Worm (Caenorhabditis elegans) whole organism, young adult: ENCODE results near the gene npr-31.

Source experiments
- D2030.7 ChIP-seq: fragments of 200-800 bp; sonication (Bioruptor generic); IDR thresholded peaks from 2 replicates; pipeline ENCODE4 v1.3.6; 2022; ENCODE audit warnings: missing genetic modification reagents, missing genetic modification characterization, missing compliant biosample characterization
- F33H1.4 ChIP-seq: fragments of 200-800 bp; sonication (Bioruptor generic); IDR thresholded peaks from 2 replicates; pipeline ENCODE4 v1.3.6; 2022; ENCODE audit warnings: missing genetic modification reagents, missing genetic modification characterization, missing compliant biosample characterization
- K11D2.4 ChIP-seq: fragments of 200-800 bp; sonication (Bioruptor generic); IDR thresholded peaks from 2 replicates; pipeline ENCODE4 v1.3.6; 2022; ENCODE audit warnings: missing genetic modification reagents, missing genetic modification characterization, missing compliant biosample characterization
- T26A5.8 ChIP-seq: sonication (generic microtip); optimal IDR thresholded peaks from 2 replicates; lab custom pipeline; 2016; ENCODE audit warnings: missing genetic modification characterization, missing compliant biosample characterization
- Y53F4B.3 ChIP-seq: fragments of 200-800 bp; sonication (Bioruptor generic); IDR thresholded peaks from 2 replicates; pipeline ENCODE4 v1.3.6; 2022; ENCODE audit warnings: missing genetic modification reagents, missing genetic modification characterization, missing compliant biosample characterization
- Y53G8AR.9 ChIP-seq: fragments of 200-800 bp; sonication (Bioruptor generic); conservative IDR thresholded peaks from 2 replicates; pipeline ENCODE4 v1.3.6; 2022; ENCODE audit warnings: missing genetic modification reagents, missing genetic modification characterization, missing compliant biosample characterization
- Y56A3A.18 ChIP-seq: fragments of 200-800 bp; sonication (Bioruptor generic); IDR thresholded peaks from 2 replicates; pipeline ENCODE4 v1.3.6; 2022; ENCODE audit warnings: missing genetic modification reagents, missing genetic modification characterization, missing compliant biosample characterization
- Y79H2A.3 ChIP-seq: fragments of 200-800 bp; sonication (Bioruptor generic); conservative IDR thresholded peaks from 2 replicates; pipeline ENCODE4 v1.3.6; 2022; ENCODE audit warnings: missing genetic modification reagents, missing genetic modification characterization, missing compliant biosample characterization
- akir-1 ChIP-seq: fragments of 200-800 bp; sonication (Bioruptor generic); optimal IDR thresholded peaks from 2 replicates; lab custom pipeline; 2018; ENCODE audit warnings: mild to moderate bottlenecking, missing genetic modification characterization, moderate library complexity, missing compliant biosample characterization
- ama-1 ChIP-seq, 3 experiments: fragments of 150-350 bp in 1 of 3; sonication (generic microtip) in 2 of 3; optimal IDR thresholded peaks; 2 replicates each; lab custom pipeline; 2014 to 2018; ENCODE audit warnings: missing biosample characterization in 2 of 3, missing genetic modification characterization in 2 of 3, missing genetic modification reagents in 2 of 3
- aptf-2 ChIP-seq: fragments of 200-800 bp; sonication (Bioruptor generic); conservative IDR thresholded peaks from 2 replicates; pipeline ENCODE4 v1.3.6; 2022; ENCODE audit warnings: missing genetic modification reagents, missing genetic modification characterization, missing compliant biosample characterization
- bed-1 ChIP-seq: fragments of 200-800 bp; sonication (Bioruptor generic); IDR thresholded peaks from 2 replicates; pipeline ENCODE4 v1.3.6; 2022; ENCODE audit warnings: missing genetic modification reagents, missing genetic modification characterization, missing compliant biosample characterization
- ceh-79 ChIP-seq: sonication (generic microtip); optimal IDR thresholded peaks from 2 replicates; lab custom pipeline; 2017; ENCODE audit warnings: mild to moderate bottlenecking, missing genetic modification characterization, missing compliant biosample characterization
- ceh-91 ChIP-seq: fragments of 200-800 bp; sonication (Bioruptor generic); IDR thresholded peaks from 2 replicates; pipeline ENCODE4 v1.3.6; 2022; ENCODE audit warnings: missing genetic modification reagents, missing genetic modification characterization, missing compliant biosample characterization
- chd-7 ChIP-seq: sonication (generic microtip); optimal IDR thresholded peaks from 2 replicates; lab custom pipeline; 2016; ENCODE audit warnings: mild to moderate bottlenecking, missing genetic modification characterization, moderate library complexity, missing compliant biosample characterization
- dox-1 ChIP-seq: fragments of 200-800 bp; sonication (Bioruptor generic); IDR thresholded peaks from 2 replicates; pipeline ENCODE4 v1.3.6; 2022; ENCODE audit warnings: missing genetic modification reagents, missing genetic modification characterization, missing compliant biosample characterization
- dpff-1 ChIP-seq: sonication (generic microtip); optimal IDR thresholded peaks from 2 replicates; lab custom pipeline; 2017; ENCODE audit warnings: mild to moderate bottlenecking, missing genetic modification characterization, missing compliant biosample characterization
- efl-1 ChIP-seq: fragments of 150-350 bp; optimal IDR thresholded peaks from 2 replicates; lab custom pipeline; 2014; ENCODE audit warnings: missing biosample characterization, missing genetic modification reagents, missing genetic modification characterization
- egl-44 ChIP-seq: fragments of 200-800 bp; sonication (Bioruptor generic); IDR thresholded peaks from 2 replicates; pipeline ENCODE4 v1.3.6; 2022; ENCODE audit warnings: missing genetic modification reagents, missing genetic modification characterization, missing compliant biosample characterization
- ets-4 ChIP-seq: fragments of 200-800 bp; sonication (Bioruptor generic); optimal IDR thresholded peaks from 2 replicates; lab custom pipeline; 2018; ENCODE audit warnings: mild to moderate bottlenecking, missing genetic modification characterization, missing compliant biosample characterization
- fkh-3 ChIP-seq: sonication (generic microtip); optimal IDR thresholded peaks from 2 replicates; lab custom pipeline; 2016; ENCODE audit warnings: mild to moderate bottlenecking, missing genetic modification characterization, missing compliant biosample characterization
- gei-17 ChIP-seq: fragments of 200-800 bp; sonication (Bioruptor generic); optimal IDR thresholded peaks from 2 replicates; lab custom pipeline; 2018; ENCODE audit warnings: mild to moderate bottlenecking, missing genetic modification characterization, missing compliant biosample characterization
- him-1 ChIP-seq: sonication (generic microtip); optimal IDR thresholded peaks from 2 replicates; lab custom pipeline; 2016; ENCODE audit warnings: missing genotype, missing genetic modification reagents, missing genetic modification characterization, missing compliant biosample characterization
- hmg-1.2 ChIP-seq: fragments of 200-800 bp; sonication (Bioruptor generic); IDR thresholded peaks from 2 replicates; pipeline ENCODE4 v1.3.6; 2022; ENCODE audit warnings: missing genetic modification reagents, missing genetic modification characterization, missing compliant biosample characterization
- let-607 ChIP-seq, 2 experiments: fragments of 200-800 bp in 1 of 2; sonication (Bioruptor generic) in 1 of 2; sonication (generic microtip) in 1 of 2; optimal IDR thresholded peaks; 2 replicates each; lab custom pipeline; 2016 to 2018; ENCODE audit warnings: mild to moderate bottlenecking in 2 of 2, missing compliant biosample characterization in 2 of 2, missing genetic modification characterization in 2 of 2, moderate library complexity in 2 of 2, missing genotype in 1 of 2
- lsl-1 ChIP-seq: fragments of 200-800 bp; sonication (Bioruptor generic); optimal IDR thresholded peaks from 2 replicates; lab custom pipeline; 2018; ENCODE audit warnings: mild to moderate bottlenecking, missing genetic modification characterization, moderate library complexity, missing compliant biosample characterization
- madf-10 ChIP-seq: sonication (generic microtip); optimal IDR thresholded peaks from 2 replicates; lab custom pipeline; 2016; ENCODE audit warnings: mild to moderate bottlenecking, missing genetic modification characterization, missing compliant biosample characterization
- madf-3 ChIP-seq: fragments of 200-800 bp; sonication (Bioruptor generic); IDR thresholded peaks from 2 replicates; pipeline ENCODE4 v1.3.6; 2022; ENCODE audit warnings: missing genetic modification reagents, missing genetic modification characterization, missing compliant biosample characterization
- madf-6 ChIP-seq: fragments of 200-800 bp; sonication (Bioruptor generic); IDR thresholded peaks from 2 replicates; pipeline ENCODE4 v1.3.6; 2022; ENCODE audit warnings: missing genetic modification reagents, missing genetic modification characterization, missing compliant biosample characterization
- madf-8 ChIP-seq: fragments of 200-800 bp; sonication (Bioruptor generic); conservative IDR thresholded peaks from 2 replicates; pipeline ENCODE4 v1.3.6; 2022; ENCODE audit warnings: missing genetic modification reagents, missing genetic modification characterization, missing compliant biosample characterization
- mcd-1 ChIP-seq: fragments of 200-800 bp; sonication (Bioruptor generic); IDR thresholded peaks from 2 replicates; pipeline ENCODE4 v1.3.6; 2022; ENCODE audit warnings: missing genetic modification reagents, missing genetic modification characterization, missing compliant biosample characterization
- nfyb-1 ChIP-seq: fragments of 200-800 bp; sonication (Bioruptor generic); IDR thresholded peaks from 2 replicates; pipeline ENCODE4 v1.3.6; 2022; ENCODE audit warnings: missing genetic modification reagents, missing genetic modification characterization, missing compliant biosample characterization
- nhr-120 ChIP-seq: fragments of 200-800 bp; sonication (Bioruptor generic); IDR thresholded peaks from 2 replicates; pipeline ENCODE4 v1.3.6; 2022; ENCODE audit warnings: missing genetic modification characterization, missing compliant biosample characterization
- nhr-179 ChIP-seq: sonication (generic microtip); optimal IDR thresholded peaks from 2 replicates; lab custom pipeline; 2016; ENCODE audit warnings: mild to moderate bottlenecking, missing genetic modification characterization, missing compliant biosample characterization
- nhr-27 ChIP-seq: fragments of 200-800 bp; sonication (Bioruptor generic); optimal IDR thresholded peaks from 2 replicates; lab custom pipeline; 2018; ENCODE audit warnings: mild to moderate bottlenecking, missing genetic modification characterization, moderate library complexity, missing compliant biosample characterization
- nhr-90 ChIP-seq: sonication (generic microtip); optimal IDR thresholded peaks from 2 replicates; lab custom pipeline; 2016; ENCODE audit warnings: missing genotype, mild to moderate bottlenecking, missing genetic modification characterization, missing compliant biosample characterization
- repo-1 ChIP-seq: sonication (generic microtip); optimal IDR thresholded peaks from 2 replicates; lab custom pipeline; 2017; ENCODE audit warnings: mild to moderate bottlenecking, missing genetic modification characterization, missing compliant biosample characterization
- snpc-3.4 ChIP-seq: sonication (generic microtip); optimal IDR thresholded peaks from 2 replicates; lab custom pipeline; 2017; ENCODE audit warnings: missing genetic modification characterization, mild to moderate bottlenecking, missing compliant biosample characterization, antibody characterized with exemption, moderate library complexity, missing genotype, missing genetic modification reagents
- unc-62 ChIP-seq: fragments of 150-350 bp; optimal IDR thresholded peaks from 2 replicates; lab custom pipeline; 2014; ENCODE audit warnings: missing biosample characterization, missing genetic modification reagents, missing genetic modification characterization
- xnd-1 ChIP-seq: sonication (generic microtip); optimal IDR thresholded peaks from 2 replicates; lab custom pipeline; 2016; ENCODE audit warnings: missing genotype, missing genetic modification reagents, missing genetic modification characterization, missing compliant biosample characterization
- zim-3 ChIP-seq: sonication (generic microtip); optimal IDR thresholded peaks from 2 replicates; lab custom pipeline; 2017; ENCODE audit warnings: mild to moderate bottlenecking, missing genetic modification characterization, moderate library complexity, missing compliant biosample characterization
- ztf-28 ChIP-seq: fragments of 200-800 bp; sonication (Bioruptor generic); IDR thresholded peaks from 2 replicates; pipeline ENCODE4 v1.3.6; 2022; ENCODE audit warnings: missing genetic modification reagents, missing genetic modification characterization, missing compliant biosample characterization
- ztf-3 ChIP-seq: fragments of 200-800 bp; sonication (Bioruptor generic); optimal IDR thresholded peaks from 2 replicates; lab custom pipeline; 2018; ENCODE audit warnings: mild to moderate bottlenecking, missing genetic modification characterization, missing compliant biosample characterization

Gene npr-31

DNA sequence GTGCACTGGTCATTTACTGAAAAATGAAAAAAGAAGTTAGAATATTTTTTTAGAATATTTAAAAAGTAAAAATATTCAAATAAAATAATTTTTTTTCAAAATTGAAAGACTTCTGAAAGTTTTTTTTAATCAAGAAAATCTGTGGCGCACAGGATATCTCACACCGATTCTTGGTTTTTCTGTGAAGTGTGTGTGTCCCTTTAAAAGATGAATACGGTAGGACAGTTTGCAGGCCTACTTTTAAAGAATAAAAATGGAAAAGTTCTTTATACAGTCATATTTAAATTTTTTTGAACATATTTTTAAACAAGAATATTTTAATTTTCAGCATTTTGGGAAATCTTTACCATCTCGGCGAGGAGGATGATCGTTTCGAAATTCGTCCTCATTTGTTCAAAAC, 45.8 kb upstream of the npr-31 start, which contains the start of gene mct-5:
mct-5 (minus strand) TSS at position 16 of the 400 bp plus-strand sequence.
- TF ChIP-seq F33H1.4 (GFP tag; lab: Robert Waterston, UW): peak; percentile 58
- peak; percentile 99 for TF ChIP-seq madf-6 (GFP tag; lab: Robert Waterston, UW)
- no peak for TF ChIP-seq unc-62
- peak; percentile 11 for TF ChIP-seq snpc-3.4 (tag; lab: Kevin White, UChicago)
- no peak for TF ChIP-seq nhr-90 (tag; lab: Kevin White, UChicago)
- TF ChIP-seq ztf-28: no peak
- 0 out of 2 replicates have a peak, but pooled peaks have one; percentile 8 for TF ChIP-seq ceh-91
- peak; percentile 30 for TF ChIP-seq efl-1 (GFP tag; lab: Kevin White, UChicago)
- TF ChIP-seq ets-4 (GFP tag; lab: Kevin White, UChicago): no peak
- no peak for TF ChIP-seq dpff-1 (tag; lab: Kevin White, UChicago)
- no peak for TF ChIP-seq nhr-27
- TF ChIP-seq D2030.7 (GFP tag; lab: Robert Waterston, UW): 0 out of 2 replicates have a peak, but pooled peaks have one; percentile 10
- peak; percentile 98 for TF ChIP-seq madf-8 (GFP tag; lab: Robert Waterston, UW)
- TF ChIP-seq him-1 (tag; lab: Kevin White, UChicago): peak; percentile 21
- no peak for TF ChIP-seq ceh-79 (tag; lab: Kevin White, UChicago)
- peak; percentile 88 for TF ChIP-seq xnd-1 (tag; lab: Kevin White, UChicago)
- TF ChIP-seq T26A5.8 (tag; lab: Kevin White, UChicago): no peak
- TF ChIP-seq lsl-1: peak; percentile 89
- no peak for TF ChIP-seq Y53F4B.3
- no peak for TF ChIP-seq aptf-2 (GFP tag; lab: Robert Waterston, UW)
- TF ChIP-seq K11D2.4: no peak
- TF ChIP-seq bed-1 (GFP tag; lab: Robert Waterston, UW): no peak

ce11 chrII:7099231-7099630, 45.2 kb upstream of the npr-31 start:
- TF ChIP-seq madf-8 (GFP tag; lab: Robert Waterston, UW): no peak
- 0 out of 2 replicates have a peak, but pooled peaks have one; percentile 50 for TF ChIP-seq Y53G8AR.9 (GFP tag; lab: Robert Waterston, UW)
- no peak for TF ChIP-seq K11D2.4
- TF ChIP-seq him-1 (tag; lab: Kevin White, UChicago): peak; percentile 53
- TF ChIP-seq ztf-3 (GFP tag; lab: Kevin White, UChicago): no peak
- peak; percentile 64; the same call in 1 of the 2 replicates for TF ChIP-seq madf-3 (GFP tag; lab: Robert Waterston, UW)
- no peak for TF ChIP-seq Y79H2A.3 (GFP tag; lab: Robert Waterston, UW)
- 0 out of 2 replicates have a peak, but pooled peaks have one; percentile 7 for TF ChIP-seq hmg-1.2 (GFP tag; lab: Robert Waterston, UW)
- no peak for TF ChIP-seq gei-17 (GFP tag; lab: Kevin White, UChicago)

- TF ChIP-seq egl-44 (no peak), xnd-1 (tag; lab: Kevin White, UChicago) (peak; percentile 10), let-607 (tag; optimal IDR thresholded peaks at IDR 0.05; lab: Kevin White, UChicago) (peak in 1 of 2 experiments; percentile 26), madf-6 (GFP tag; lab: Robert Waterston, UW) (peak; percentile 25; the same call in 1 of the 2 replicates), fkh-3 (peak; percentile 69), ama-1 (optimal IDR thresholded peaks at IDR 0.05; lab: Kevin White, UChicago) (peak; percentile 78), ama-1 (GFP tag; optimal IDR thresholded peaks at IDR 0.05; lab: Kevin White, UChicago) (no peak), Y56A3A.18 (GFP tag; lab: Robert Waterston, UW) (peak; percentile 78; the same call in 1 of the 2 replicates), akir-1 (GFP tag; lab: Kevin White, UChicago) (no peak), nhr-120 (GFP tag; lab: Robert Waterston, UW) (no peak), nfyb-1 (GFP tag; lab: Robert Waterston, UW) (peak; percentile 51; the same call in 1 of the 2 replicates), dox-1 (GFP tag; lab: Robert Waterston, UW) (peak; percentile 34; the same call in 1 of the 2 replicates), hmg-1.2 (GFP tag; lab: Robert Waterston, UW) (peak; percentile 14; the same call in 1 of the 2 replicates), T26A5.8 (tag; lab: Kevin White, UChicago) (no peak), ceh-91 (no peak), bed-1 (GFP tag; lab: Robert Waterston, UW) (0 out of 2 replicates have a peak, but pooled peaks have one; percentile 42), repo-1 (peak; percentile 71), mcd-1 (0 out of 2 replicates have a peak, but pooled peaks have one; percentile 32), chd-7 (tag; lab: Kevin White, UChicago) (peak; percentile 69), madf-10 (tag; lab: Kevin White, UChicago) (peak; percentile 3), gei-17 (GFP tag; lab: Kevin White, UChicago) (no peak), Y53G8AR.9 (GFP tag; lab: Robert Waterston, UW) (peak; percentile 88), nhr-179 (tag; lab: Kevin White, UChicago) (no peak), zim-3 (tag; lab: Kevin White, UChicago) (peak; percentile 19), K11D2.4 (0 out of 2 replicates have a peak, but pooled peaks have one; percentile 21)
These were observed 43.6 kb upstream of the npr-31 start, which contains the start of gene mmaa-1 for ce11 chrII:7100838-7101237. Gene mmaa-1, minus strand, starts transcription at chrII:7101165.
